Fruit fly (Drosophila melanogaster) whole organism, embryonic: ENCODE measurements around the gene IFT54.

Experiments
- BEAF-32 ChIP-seq: fragments of 200-800 bp; sonication (Bioruptor generic); optimal IDR thresholded peaks from 3 replicates; lab custom pipeline; 2017; ENCODE audit warnings: missing biosample characterization, missing genetic modification characterization, mild to moderate bottlenecking, moderate library complexity, missing genetic modification reagents
- Blimp-1 ChIP-seq: fragments of 200-800 bp; sonication (Bioruptor generic); optimal IDR thresholded peaks from 3 replicates; lab custom pipeline; 2018; ENCODE audit warnings: missing biosample characterization, missing genetic modification characterization, mild to moderate bottlenecking, moderate library complexity, missing genetic modification reagents
- CG10209 ChIP-seq: fragments of 200-800 bp; sonication (Bioruptor generic); optimal IDR thresholded peaks from 3 replicates; lab custom pipeline; 2017; ENCODE audit warnings: missing biosample characterization, mild to moderate bottlenecking, missing genetic modification characterization, missing genetic modification reagents
- CG10274 ChIP-seq: fragments of 200-800 bp; sonication (Bioruptor generic); optimal IDR thresholded peaks from 3 replicates; lab custom pipeline; 2017; ENCODE audit warnings: missing biosample characterization, mild to moderate bottlenecking, missing genetic modification characterization
- CG11696 ChIP-seq: fragments of 200-800 bp; sonication (Bioruptor generic); IDR thresholded peaks from 2 replicates; pipeline ENCODE4 v1.3.6; 2022; ENCODE audit warnings: missing biosample characterization, missing genetic modification characterization
- CG13296 ChIP-seq: fragments of 200-800 bp; sonication (Bioruptor generic); optimal IDR thresholded peaks from 3 replicates; lab custom pipeline; 2018; ENCODE audit warnings: missing biosample characterization, mild to moderate bottlenecking, missing genetic modification characterization
- CG13894 ChIP-seq: fragments of 200-800 bp; sonication (Bioruptor generic); optimal IDR thresholded peaks from 3 replicates; lab custom pipeline; 2018; ENCODE audit warnings: missing biosample characterization, mild to moderate bottlenecking, missing genetic modification characterization, moderate library complexity
- CG14050 ChIP-seq: fragments of 200-800 bp; sonication (Bioruptor generic); IDR thresholded peaks from 3 replicates; pipeline ENCODE4 v1.3.6; 2022; ENCODE audit warnings: missing biosample characterization, missing genetic modification characterization
- CG1529 ChIP-seq: fragments of 200-800 bp; sonication (Bioruptor generic); optimal IDR thresholded peaks from 3 replicates; lab custom pipeline; 2018; ENCODE audit warnings: missing biosample characterization, missing genetic modification characterization
- CG1602 ChIP-seq: fragments of 200-800 bp; sonication (Bioruptor generic); optimal IDR thresholded peaks from 3 replicates; lab custom pipeline; 2016; ENCODE audit warnings: missing biosample characterization, missing genetic modification characterization
- CG16815 ChIP-seq: fragments of 200-800 bp; sonication (Bioruptor generic); optimal IDR thresholded peaks from 3 replicates; lab custom pipeline; 2017; ENCODE audit warnings: missing biosample characterization, mild to moderate bottlenecking, missing genetic modification characterization
- CG17802 ChIP-seq: fragments of 200-800 bp; sonication (Bioruptor generic); optimal IDR thresholded peaks from 2 replicates; lab custom pipeline; 2018; ENCODE audit warnings: missing biosample characterization, mild to moderate bottlenecking, missing genetic modification characterization, moderate library complexity
- CG2202 ChIP-seq: fragments of 200-800 bp; sonication (Bioruptor generic); optimal IDR thresholded peaks from 2 replicates; lab custom pipeline; 2018; ENCODE audit warnings: missing biosample characterization, mild to moderate bottlenecking, missing genetic modification characterization
- CG2889 ChIP-seq: fragments of 200-800 bp; sonication (Bioruptor generic); IDR thresholded peaks from 3 replicates; pipeline ENCODE4 v1.3.6; 2022; ENCODE audit warnings: missing biosample characterization, missing genetic modification characterization
- CG43689 ChIP-seq: fragments of 200-800 bp; sonication (Bioruptor generic); IDR thresholded peaks from 2 replicates; pipeline ENCODE4 v1.3.6; 2022; ENCODE audit warnings: missing biosample characterization, missing genetic modification characterization
- CG7987 ChIP-seq: fragments of 200-800 bp; sonication (Bioruptor generic); optimal IDR thresholded peaks from 2 replicates; lab custom pipeline; 2018; ENCODE audit warnings: missing biosample characterization, mild to moderate bottlenecking, missing genetic modification characterization, moderate library complexity
- CG9797 ChIP-seq: fragments of 200-800 bp; sonication (Bioruptor generic); optimal IDR thresholded peaks from 3 replicates; lab custom pipeline; 2018; ENCODE audit warnings: missing biosample characterization, mild to moderate bottlenecking, missing genetic modification characterization
- CG9876 ChIP-seq: fragments of 200-800 bp; sonication (Bioruptor generic); optimal IDR thresholded peaks from 2 replicates; lab custom pipeline; 2016; ENCODE audit warnings: missing biosample characterization, missing genetic modification characterization
- D ChIP-seq, 2 experiments: fragments of 200-800 bp in 1 of 2; fragments of >200 bp in 1 of 2; sonication (Bioruptor generic) in 1 of 2; optimal IDR thresholded peaks; 2 replicates in 1 of 2; 3 replicates in 1 of 2; lab custom pipeline; 2017; ENCODE audit warnings: mild to moderate bottlenecking in 1 of 2, missing biosample characterization in 1 of 2, missing genetic modification characterization in 1 of 2, missing genetic modification reagents in 1 of 2
- Deaf1 ChIP-seq: fragments of 200-800 bp; optimal IDR thresholded peaks from 3 replicates; lab custom pipeline; 2019; ENCODE audit warnings: missing biosample characterization, mild to moderate bottlenecking, missing genetic modification characterization, moderate library complexity
- Elba2 ChIP-seq: fragments of 200-800 bp; sonication (Bioruptor generic); optimal IDR thresholded peaks from 3 replicates; lab custom pipeline; 2016; ENCODE audit warnings: missing biosample characterization, missing genetic modification characterization
- Fer1 ChIP-seq: fragments of 200-800 bp; sonication (Bioruptor generic); optimal IDR thresholded peaks from 2 replicates; lab custom pipeline; 2017; ENCODE audit warnings: missing biosample characterization, mild to moderate bottlenecking, missing genetic modification characterization
- H2.0 ChIP-seq: fragments of 200-800 bp; sonication (Bioruptor generic); IDR thresholded peaks from 2 replicates; pipeline ENCODE4 v1.3.6; 2022; ENCODE audit warnings: missing biosample characterization, missing genetic modification characterization
- Med ChIP-seq: fragments of 200-800 bp; sonication (Bioruptor generic); peaks from one replicate; lab custom pipeline; 2016; ENCODE audit warnings: missing biosample characterization, missing genetic modification characterization, mild to moderate bottlenecking, inconsistent platforms, moderate library complexity
- Nf-YC ChIP-seq: fragments of 200-800 bp; optimal IDR thresholded peaks from 3 replicates; lab custom pipeline; 2019; ENCODE audit warnings: missing biosample characterization, mild to moderate bottlenecking, missing genetic modification characterization, moderate library complexity
- Oli ChIP-seq: fragments of 200-800 bp; sonication (Bioruptor generic); optimal IDR thresholded peaks from 2 replicates; lab custom pipeline; 2018; ENCODE audit warnings: missing biosample characterization, mild to moderate bottlenecking, missing genetic modification characterization, moderate library complexity
- Optix ChIP-seq: fragments of 200-800 bp; sonication (Bioruptor generic); IDR thresholded peaks from 3 replicates; pipeline ENCODE4 v1.3.6; 2022; ENCODE audit warnings: missing biosample characterization, missing genetic modification characterization
- PHDP ChIP-seq: fragments of 200-800 bp; sonication (Bioruptor generic); optimal IDR thresholded peaks from 3 replicates; lab custom pipeline; 2018; ENCODE audit warnings: missing biosample characterization, mild to moderate bottlenecking, missing genetic modification characterization, moderate library complexity
- Sin3A ChIP-seq: fragments of >200 bp; optimal IDR thresholded peaks from 2 replicates; lab custom pipeline; 2018
- Sry-δ ChIP-seq: fragments of 200-800 bp; sonication (Bioruptor generic); optimal IDR thresholded peaks from 2 replicates; lab custom pipeline; 2016; ENCODE audit warnings: missing biosample characterization, missing genetic modification characterization
- Vsx1 ChIP-seq: fragments of 200-800 bp; sonication (Bioruptor generic); optimal IDR thresholded peaks from 2 replicates; lab custom pipeline; 2017; ENCODE audit warnings: missing biosample characterization, mild to moderate bottlenecking, missing genetic modification characterization, missing genetic modification reagents
- ac ChIP-seq: fragments of 200-800 bp; sonication (Bioruptor generic); optimal IDR thresholded peaks from 3 replicates; lab custom pipeline; 2017; ENCODE audit warnings: missing biosample characterization, mild to moderate bottlenecking, missing genetic modification characterization
- ap ChIP-seq: fragments of 200-800 bp; sonication (Bioruptor generic); IDR thresholded peaks from 2 replicates; pipeline ENCODE4 v1.3.6; 2022; ENCODE audit warnings: missing biosample characterization, missing genetic modification characterization
- btn ChIP-seq: fragments of 200-800 bp; sonication (Bioruptor generic); optimal IDR thresholded peaks from 2 replicates; lab custom pipeline; 2016; ENCODE audit warnings: missing biosample characterization, missing genetic modification characterization
- cad ChIP-seq: fragments of >200 bp; optimal IDR thresholded peaks from 2 replicates; lab custom pipeline; 2017; ENCODE audit warnings: missing biosample characterization, missing genetic modification characterization
- da ChIP-seq: fragments of 200-800 bp; sonication (Bioruptor generic); optimal IDR thresholded peaks from 2 replicates; lab custom pipeline; 2016; ENCODE audit warnings: missing biosample characterization, missing genetic modification characterization
- eyg ChIP-seq: fragments of 200-800 bp; sonication (Bioruptor generic); optimal IDR thresholded peaks from 3 replicates; lab custom pipeline; 2016; ENCODE audit warnings: missing biosample characterization, missing genetic modification characterization
- grn ChIP-seq: fragments of 200-800 bp; sonication (Bioruptor generic); optimal IDR thresholded peaks from 3 replicates; lab custom pipeline; 2017; ENCODE audit warnings: missing biosample characterization, missing genetic modification characterization
- jigr1 ChIP-seq: fragments of 200-800 bp; sonication (Bioruptor generic); IDR thresholded peaks from 3 replicates; pipeline ENCODE4 v1.3.6; 2022; ENCODE audit warnings: missing biosample characterization, missing genetic modification characterization
- kni ChIP-seq: fragments of 200-800 bp; sonication (Bioruptor generic); optimal IDR thresholded peaks from 3 replicates; lab custom pipeline; 2017; ENCODE audit warnings: mild to moderate bottlenecking, missing biosample characterization, missing genetic modification reagents, missing genetic modification characterization
- lbe ChIP-seq: fragments of 200-800 bp; sonication (Bioruptor generic); optimal IDR thresholded peaks from 2 replicates; lab custom pipeline; 2016; ENCODE audit warnings: missing biosample characterization, mild to moderate bottlenecking, missing genetic modification characterization
- nom ChIP-seq: fragments of 200-800 bp; sonication (Bioruptor generic); optimal IDR thresholded peaks from 2 replicates; lab custom pipeline; 2017; ENCODE audit warnings: missing biosample characterization, missing genetic modification characterization, mild to moderate bottlenecking, moderate library complexity, missing genetic modification reagents
- pita ChIP-seq: fragments of 200-800 bp; sonication (Bioruptor generic); optimal IDR thresholded peaks from 2 replicates; lab custom pipeline; 2017; ENCODE audit warnings: missing biosample characterization, mild to moderate bottlenecking, missing genetic modification characterization
- slou ChIP-seq: fragments of 200-800 bp; sonication (Bioruptor generic); optimal IDR thresholded peaks from 3 replicates; lab custom pipeline; 2016; ENCODE audit warnings: missing biosample characterization, missing genetic modification characterization
- slp2 ChIP-seq: fragments of 200-800 bp; sonication (Bioruptor generic); optimal IDR thresholded peaks from 2 replicates; lab custom pipeline; 2016; ENCODE audit warnings: missing biosample characterization, missing genetic modification characterization
- tap ChIP-seq: fragments of 200-800 bp; optimal IDR thresholded peaks from 3 replicates; lab custom pipeline; 2019; ENCODE audit warnings: missing biosample characterization, mild to moderate bottlenecking, missing genetic modification characterization, moderate library complexity
- tna ChIP-seq: fragments of 200-800 bp; sonication (Bioruptor generic); IDR thresholded peaks from 2 replicates; pipeline ENCODE4 v1.3.6; 2022; ENCODE audit warnings: missing biosample characterization, missing genetic modification characterization; ENCODE audit not compliant: partially characterized antibody
- toy ChIP-seq: fragments of 200-800 bp; sonication (Bioruptor generic); IDR thresholded peaks from 2 replicates; pipeline ENCODE4 v1.3.6; 2022; ENCODE audit warnings: missing biosample characterization, missing genetic modification characterization
- yki ChIP-seq: fragments of >200 bp; optimal IDR thresholded peaks from 3 replicates; lab custom pipeline; 2018

IFT54 gene

dm6 chr3R:14286320-14287190 lies 15.7 kb upstream of the IFT54 start, which contains the start of gene trx (continued):
- TF ChIP-seq CG2889 (GFP tag; lab: Robert Waterston, UW) (no peak), Blimp-1 (GFP tag; lab: Kevin White, UChicago) (peak; percentile 43), CG9876 (no peak), Elba2 (GFP tag; lab: Kevin White, UChicago) (peak; percentile 43), PHDP (peak; percentile 7), ap (GFP tag; lab: Robert Waterston, UW) (no peak), CG10274 (GFP tag; lab: Kevin White, UChicago) (no peak), lbe (GFP tag; lab: Kevin White, UChicago) (peak; percentile 78), CG2202 (tag; lab: Kevin White, UChicago) (peak; percentile 23), eyg (GFP tag; lab: Kevin White, UChicago) (no peak), yki (peak; percentile 93), kni (peak; percentile 33), toy (GFP tag; lab: Robert Waterston, UW) (no peak), CG1529 (GFP tag; lab: Kevin White, UChicago) (no peak), Deaf1 (tag; lab: Kevin White, UChicago) (peak; percentile 77), jigr1 (GFP tag; lab: Robert Waterston, UW) (no peak), Sin3A (peak; percentile 80), D (optimal IDR thresholded peaks at IDR 0.05; lab: Kevin White, UChicago) (no peak), D (GFP tag; optimal IDR thresholded peaks at IDR 0.05; lab: Kevin White, UChicago) (no peak), CG13894 (tag; lab: Kevin White, UChicago) (peak; percentile 46), Med (GFP tag; lab: Kevin White, UChicago) (peak; percentile 84), CG16815 (no peak), cad (GFP tag; lab: Kevin White, UChicago) (peak; percentile 11), H2.0 (GFP tag; lab: Robert Waterston, UW) (no peak), Oli (tag; lab: Kevin White, UChicago) (no peak), pita (GFP tag; lab: Kevin White, UChicago) (peak; percentile 88), Sry-δ (GFP tag; lab: Kevin White, UChicago) (peak; percentile 68), slp2 (GFP tag; lab: Kevin White, UChicago) (no peak), tap (tag; lab: Kevin White, UChicago) (no peak), Vsx1 (peak; percentile 9), CG17802 (tag; lab: Kevin White, UChicago) (no peak), btn (no peak), CG7987 (GFP tag; lab: Kevin White, UChicago) (no peak), CG10209 (GFP tag; lab: Kevin White, UChicago) (no peak), da (GFP tag; lab: Kevin White, UChicago) (peak; percentile 39), tna (GFP tag; lab: Robert Waterston, UW) (no peak), CG43689 (GFP tag; lab: Robert Waterston, UW) (no peak), grn (GFP tag; lab: Kevin White, UChicago) (no peak), ac (GFP tag; lab: Kevin White, UChicago) (no peak), BEAF-32 (GFP tag; lab: Kevin White, UChicago) (peak; percentile 47), CG14050 (no peak), CG11696 (no peak), CG9797 (peak; percentile 99), CG1602 (no peak), nom (peak; percentile 56), Nf-YC (peak; percentile 13), Fer1 (GFP tag; lab: Kevin White, UChicago) (peak; percentile 10), Optix (GFP tag; lab: Robert Waterston, UW) (no peak), CG13296 (GFP tag; lab: Kevin White, UChicago) (no peak), slou (GFP tag; lab: Kevin White, UChicago) (no peak)
